Worm (Caenorhabditis elegans): Measurements from ENCODE around the gene Y40A1A.3.

The Y40A1A.3 gene

ce11 chrX:2012491-2013201 is 14.8 kb upstream of the Y40A1A.3 start, which contains the start of gene Y102A11A.9:
Gene Y102A11A.9 (plus strand): TSS chrX:2013151.
- no peak for TF ChIP-seq ztf-29 (GFP tag; IDR thresholded peaks at IDR 0.05)
- no peak for TF ChIP-seq med-1 (GFP tag; optimal IDR thresholded peaks at IDR 0.05; ENCODE audit: insufficient read depth)
- TF ChIP-seq tab-1 (GFP tag; IDR thresholded peaks at IDR 0.05): no peak
- TF ChIP-seq T22C8.4 (GFP tag; IDR thresholded peaks at IDR 0.05): no peak
- no peak for TF ChIP-seq ref-1 (GFP tag; conservative IDR thresholded peaks at IDR 0.05)
- no peak for TF ChIP-seq ztf-23 (GFP tag; IDR thresholded peaks at IDR 0.05)
- TF ChIP-seq flt-1 (GFP tag; IDR thresholded peaks at IDR 0.05): no peak
- TF ChIP-seq cog-1 (tag; optimal IDR thresholded peaks at IDR 0.05): no peak
- no peak for TF ChIP-seq klf-2 (GFP tag; conservative IDR thresholded peaks at IDR 0.05)

- TF ChIP-seq ref-1 (GFP tag; conservative IDR thresholded peaks at IDR 0.05) (no peak), cog-1 (tag; optimal IDR thresholded peaks at IDR 0.05) (no peak), tab-1 (GFP tag; IDR thresholded peaks at IDR 0.05) (no peak), T22C8.4 (GFP tag; IDR thresholded peaks at IDR 0.05) (no peak), klf-2 (GFP tag; conservative IDR thresholded peaks at IDR 0.05) (no peak), ztf-29 (GFP tag; IDR thresholded peaks at IDR 0.05) (no peak)
These were observed 2.7 kb upstream of the Y40A1A.3 start for ce11 chrX:2000517-2000916.

- TF ChIP-seq flt-1 (GFP tag; IDR thresholded peaks at IDR 0.05) (no peak), ztf-29 (GFP tag; IDR thresholded peaks at IDR 0.05) (no peak), T22C8.4 (GFP tag; IDR thresholded peaks at IDR 0.05) (no peak)
These were observed 991 bp upstream of the Y40A1A.3 start for ce11 chrX:1998825-1999224.

- TF ChIP-seq ztf-29 (GFP tag; IDR thresholded peaks at IDR 0.05): no peak
- TF ChIP-seq cog-1 (tag; optimal IDR thresholded peaks at IDR 0.05): no peak
These were observed 7.4 kb downstream of the Y40A1A.3 start, which contains the start of gene Y40A1A.2 for ce11 chrX:1990434-1990833. Gene Y40A1A.2 (plus strand): TSS chrX:1990734.

ce11 chrX:1989576-1989975 is 8.3 kb downstream of the Y40A1A.3 start, which contains the start of gene meg-3:
Gene meg-3 (minus strand): TSS chrX:1989607.
- no peak for TF ChIP-seq med-1 (GFP tag; optimal IDR thresholded peaks at IDR 0.05; ENCODE audit: insufficient read depth)
- no peak for TF ChIP-seq ztf-29 (GFP tag; IDR thresholded peaks at IDR 0.05)
- TF ChIP-seq ref-1 (GFP tag; conservative IDR thresholded peaks at IDR 0.05): no peak
- no peak for TF ChIP-seq tab-1 (GFP tag; IDR thresholded peaks at IDR 0.05)
- TF ChIP-seq ztf-23 (GFP tag; IDR thresholded peaks at IDR 0.05): no peak
- no peak for TF ChIP-seq klf-2 (GFP tag; conservative IDR thresholded peaks at IDR 0.05)

ce11 chrX:1984831-1985230 is 13.0 kb downstream of the Y40A1A.3 start:
- no peak for TF ChIP-seq ref-1 (GFP tag; conservative IDR thresholded peaks at IDR 0.05)
- no peak for TF ChIP-seq klf-2 (GFP tag; conservative IDR thresholded peaks at IDR 0.05)
- TF ChIP-seq ztf-29 (GFP tag; IDR thresholded peaks at IDR 0.05): no peak
- TF ChIP-seq cog-1 (tag; optimal IDR thresholded peaks at IDR 0.05): no peak
- no peak for TF ChIP-seq med-1 (GFP tag; optimal IDR thresholded peaks at IDR 0.05; ENCODE audit: insufficient read depth)
- TF ChIP-seq tab-1 (GFP tag; IDR thresholded peaks at IDR 0.05): no peak
- TF ChIP-seq T22C8.4 (GFP tag; IDR thresholded peaks at IDR 0.05): no peak
- TF ChIP-seq flt-1 (GFP tag; IDR thresholded peaks at IDR 0.05): no peak
- no peak for TF ChIP-seq ztf-23 (GFP tag; IDR thresholded peaks at IDR 0.05)

ce11 chrX:1981654-1982053 is 16.2 kb downstream of the Y40A1A.3 start:
- TF ChIP-seq ztf-29 (GFP tag; IDR thresholded peaks at IDR 0.05) (no peak), cog-1 (tag; optimal IDR thresholded peaks at IDR 0.05) (no peak), ztf-23 (GFP tag; IDR thresholded peaks at IDR 0.05) (no peak), med-1 (GFP tag; optimal IDR thresholded peaks at IDR 0.05; ENCODE audit: insufficient read depth) (no peak), klf-2 (GFP tag; conservative IDR thresholded peaks at IDR 0.05) (no peak), flt-1 (GFP tag; IDR thresholded peaks at IDR 0.05) (no peak)

ce11 chrX:1977708-1978107 is 20.1 kb downstream of the Y40A1A.3 start, which contains the start of gene F52D2.12:
Gene F52D2.12 (plus strand): TSS chrX:1978014.
- TF ChIP-seq T22C8.4 (GFP tag; IDR thresholded peaks at IDR 0.05): no peak

ce11 chrX:1975692-1976091 is 22.1 kb downstream of the Y40A1A.3 start, which contains the start of gene F52D2.6:
Gene F52D2.6 (plus strand): TSS chrX:1975992.
- TF ChIP-seq med-1 (GFP tag; optimal IDR thresholded peaks at IDR 0.05; ENCODE audit: insufficient read depth) (no peak), ztf-29 (GFP tag; IDR thresholded peaks at IDR 0.05) (no peak), flt-1 (GFP tag; IDR thresholded peaks at IDR 0.05) (no peak), ztf-23 (GFP tag; IDR thresholded peaks at IDR 0.05) (no peak), tab-1 (GFP tag; IDR thresholded peaks at IDR 0.05) (no peak), ref-1 (GFP tag; conservative IDR thresholded peaks at IDR 0.05) (no peak), klf-2 (GFP tag; conservative IDR thresholded peaks at IDR 0.05) (no peak), cog-1 (tag; optimal IDR thresholded peaks at IDR 0.05) (no peak), T22C8.4 (GFP tag; IDR thresholded peaks at IDR 0.05) (no peak)

ce11 chrX:1974699-1975098 is 23.1 kb downstream of the Y40A1A.3 start, which contains the start of gene F52D2.5:
Gene F52D2.5 (minus strand): TSS chrX:1974799.
- no peak for TF ChIP-seq T22C8.4 (GFP tag; IDR thresholded peaks at IDR 0.05)
- TF ChIP-seq klf-2 (GFP tag; conservative IDR thresholded peaks at IDR 0.05): no peak
- no peak for TF ChIP-seq flt-1 (GFP tag; IDR thresholded peaks at IDR 0.05)
- no peak for TF ChIP-seq ztf-29 (GFP tag; IDR thresholded peaks at IDR 0.05)
- TF ChIP-seq cog-1 (tag; optimal IDR thresholded peaks at IDR 0.05): no peak
- TF ChIP-seq ref-1 (GFP tag; conservative IDR thresholded peaks at IDR 0.05): no peak
- TF ChIP-seq ztf-23 (GFP tag; IDR thresholded peaks at IDR 0.05): no peak
- TF ChIP-seq tab-1 (GFP tag; IDR thresholded peaks at IDR 0.05): no peak
- TF ChIP-seq med-1 (GFP tag; optimal IDR thresholded peaks at IDR 0.05; ENCODE audit: insufficient read depth): no peak

Measured in whole organism, midembryonic.